Worm (Caenorhabditis elegans): Measurements from ENCODE around the gene F25E2.3.
A peak's percentile ranks its signal among the peaks of the same experiment; 100 is the strongest.

DNA sequence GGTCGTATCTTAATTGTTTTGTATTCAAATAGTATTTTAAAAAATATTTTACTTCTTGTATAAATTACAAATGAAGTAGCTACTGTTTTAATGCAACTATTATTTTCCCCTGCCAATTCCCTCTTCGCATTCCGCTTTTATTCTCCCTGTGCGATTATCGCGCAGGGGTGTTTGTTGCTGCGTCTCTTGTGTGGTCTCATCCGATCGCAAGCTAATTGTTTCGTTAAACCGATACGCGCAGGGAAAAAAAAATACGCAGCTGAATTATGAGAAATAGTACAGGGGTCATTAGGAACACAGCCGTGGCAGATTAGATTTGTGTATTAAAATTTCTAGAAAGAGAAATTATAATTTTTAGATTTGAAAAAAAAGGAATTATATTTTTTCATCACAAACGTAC lies 6.4 kb downstream of the F25E2.3 start:
- TF ChIP-seq mab-5 (tag; optimal IDR thresholded peaks at IDR 0.05) (peak; percentile 92), unc-62 (GFP tag; optimal IDR thresholded peaks at IDR 0.05) (peak; percentile 69), nhr-237 (tag; optimal IDR thresholded peaks at IDR 0.05) (peak; percentile 99)

Data from whole organism, mixed stage, embryonic.